Worm (Caenorhabditis elegans) whole organism, L4/young adult: Measurements from ENCODE around the gene Y38E10A.17.

Experiments
- dao-5 ChIP-seq: sonication (generic microtip); optimal IDR thresholded peaks from 2 replicates; lab custom pipeline; 2016; ENCODE audit warnings: missing genotype, missing genetic modification characterization, moderate library complexity, missing compliant biosample characterization
- him-1 ChIP-seq: sonication (generic microtip); optimal IDR thresholded peaks from 2 replicates; lab custom pipeline; 2016; ENCODE audit warnings: missing genotype, missing genetic modification reagents, missing genetic modification characterization, missing compliant biosample characterization

DNA sequence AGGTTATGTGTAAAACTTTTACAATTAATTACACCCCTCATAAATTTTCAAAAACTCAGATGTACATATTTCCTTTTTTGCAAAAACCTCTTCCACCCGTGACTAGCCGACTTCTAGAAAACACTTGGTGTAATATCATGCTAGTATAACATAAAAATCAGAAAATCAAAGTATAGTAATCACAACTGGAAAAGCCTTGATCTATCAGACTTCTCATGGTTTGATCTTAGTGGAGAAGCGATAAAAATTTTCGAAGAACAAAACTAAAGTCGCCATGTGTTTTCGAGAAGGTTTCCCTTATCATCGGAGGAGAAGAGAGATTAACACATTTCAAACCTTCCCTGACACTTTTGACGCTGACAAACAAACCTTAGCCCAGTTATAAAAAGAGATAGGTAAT is 6.0 kb downstream of the Y38E10A.17 start, which contains the start of gene nspe-5:
- TF ChIP-seq dao-5 (tag; lab: Kevin White, UChicago) (no peak), him-1 (no peak)
